Worm (Caenorhabditis elegans) whole organism, midembryonic: ENCODE data around the gene ZK1307.7.

ENCODE experiments used
- T22C8.4 ChIP-seq: fragments of 200-800 bp; sonication (Bioruptor generic); IDR thresholded peaks from 2 replicates; pipeline ENCODE4 v1.3.6; 2022; ENCODE audit warnings: missing genetic modification characterization, missing compliant biosample characterization
- cog-1 ChIP-seq: sonication (generic microtip); optimal IDR thresholded peaks from 2 replicates; lab custom pipeline; 2016; ENCODE audit warnings: missing genetic modification characterization, missing compliant biosample characterization
- flt-1 ChIP-seq: fragments of 200-800 bp; sonication (Bioruptor generic); IDR thresholded peaks from 2 replicates; pipeline ENCODE4 v1.3.6; 2022; ENCODE audit warnings: missing genetic modification characterization, missing compliant biosample characterization
- klf-2 ChIP-seq: fragments of 200-800 bp; sonication (Bioruptor generic); conservative IDR thresholded peaks from 2 replicates; pipeline ENCODE4 v1.3.6; 2022; ENCODE audit warnings: missing genetic modification reagents, missing genetic modification characterization, missing compliant biosample characterization
- med-1 ChIP-seq: sonication (generic microtip); optimal IDR thresholded peaks from 2 replicates; lab custom pipeline; 2017; ENCODE audit warnings: missing genetic modification characterization, mild to moderate bottlenecking, missing compliant biosample characterization, antibody characterized with exemption, missing genetic modification reagents; ENCODE audit not compliant: insufficient read depth
- ref-1 ChIP-seq: fragments of 200-800 bp; sonication (Bioruptor generic); conservative IDR thresholded peaks from 2 replicates; pipeline ENCODE4 v1.3.6; 2022; ENCODE audit warnings: missing genetic modification reagents, missing genetic modification characterization, missing compliant biosample characterization
- tab-1 ChIP-seq: fragments of 200-800 bp; sonication (Bioruptor generic); IDR thresholded peaks from 2 replicates; pipeline ENCODE4 v1.3.6; 2022; ENCODE audit warnings: missing genetic modification characterization, missing compliant biosample characterization
- ztf-23 ChIP-seq: fragments of 200-800 bp; sonication (Bioruptor generic); IDR thresholded peaks from 2 replicates; pipeline ENCODE4 v1.3.6; 2022; ENCODE audit warnings: missing genetic modification reagents, missing genetic modification characterization, missing compliant biosample characterization
- ztf-29 ChIP-seq: fragments of 200-800 bp; sonication (Bioruptor generic); IDR thresholded peaks from 2 replicates; pipeline ENCODE4 v1.3.6; 2022; ENCODE audit warnings: missing genetic modification reagents, missing genetic modification characterization, missing compliant biosample characterization

The ZK1307.7 gene

DNA sequence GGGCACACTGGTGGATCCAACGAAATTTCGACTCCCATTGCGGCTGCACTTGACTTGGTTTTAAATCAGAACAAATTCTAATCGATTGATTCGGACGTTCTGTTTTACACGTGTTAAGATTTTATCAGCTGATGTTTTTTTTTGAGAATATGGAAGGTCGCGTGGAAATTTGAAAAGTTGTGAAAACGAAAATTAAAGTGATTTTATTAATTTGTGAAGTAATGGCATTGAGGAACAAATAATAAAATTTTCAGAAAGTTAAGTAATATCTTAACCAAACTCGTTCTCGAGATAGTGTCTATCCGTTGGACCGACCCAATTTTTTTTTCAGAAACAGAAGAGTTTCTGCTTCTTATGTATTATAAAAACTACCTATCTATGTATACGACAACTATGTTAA lies 15.3 kb downstream of the ZK1307.7 start, which contains the start of gene ZK1307.4:
TSS of gene ZK1307.4 (minus strand) at position 101 of the 400 bp plus-strand sequence.
- TF ChIP-seq tab-1 (GFP tag; lab: Robert Waterston, UW) (no peak), cog-1 (tag; lab: Kevin White, UChicago) (no peak), ztf-29 (GFP tag; lab: Robert Waterston, UW) (no peak), ztf-23 (GFP tag; lab: Robert Waterston, UW) (no peak), ref-1 (no peak), T22C8.4 (no peak), flt-1 (no peak), klf-2 (GFP tag; lab: Robert Waterston, UW) (no peak), med-1 (GFP tag; lab: Kevin White, UChicago) (no peak)

DNA sequence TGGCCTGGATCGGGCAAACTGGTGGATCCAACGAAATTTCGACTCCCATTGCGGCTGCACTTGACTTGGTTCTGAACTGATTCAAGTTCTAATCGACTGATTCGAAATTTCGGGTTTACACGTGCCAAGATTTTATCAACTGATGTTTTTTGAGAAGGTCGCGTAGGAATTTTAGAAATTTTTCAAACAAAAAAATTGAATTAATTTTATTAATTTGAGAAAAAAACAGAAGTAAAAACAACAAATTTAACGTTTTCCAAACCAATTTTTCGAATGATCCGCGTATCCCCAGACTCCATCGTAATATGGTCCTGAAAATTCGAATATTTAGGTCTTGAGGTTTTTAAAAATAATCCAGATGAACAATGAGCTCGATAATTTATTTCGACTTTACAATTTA lies 16.5 kb downstream of the ZK1307.7 start, which contains the start of gene ZK1307.3:
TSS of gene ZK1307.3 (minus strand) at position 101 of the 400 bp plus-strand sequence.
- TF ChIP-seq med-1 (GFP tag; lab: Kevin White, UChicago) (no peak), ztf-29 (GFP tag; lab: Robert Waterston, UW) (no peak), T22C8.4 (no peak), cog-1 (tag; lab: Kevin White, UChicago) (no peak), ref-1 (no peak), tab-1 (GFP tag; lab: Robert Waterston, UW) (no peak), flt-1 (no peak), klf-2 (GFP tag; lab: Robert Waterston, UW) (no peak), ztf-23 (GFP tag; lab: Robert Waterston, UW) (no peak)

DNA sequence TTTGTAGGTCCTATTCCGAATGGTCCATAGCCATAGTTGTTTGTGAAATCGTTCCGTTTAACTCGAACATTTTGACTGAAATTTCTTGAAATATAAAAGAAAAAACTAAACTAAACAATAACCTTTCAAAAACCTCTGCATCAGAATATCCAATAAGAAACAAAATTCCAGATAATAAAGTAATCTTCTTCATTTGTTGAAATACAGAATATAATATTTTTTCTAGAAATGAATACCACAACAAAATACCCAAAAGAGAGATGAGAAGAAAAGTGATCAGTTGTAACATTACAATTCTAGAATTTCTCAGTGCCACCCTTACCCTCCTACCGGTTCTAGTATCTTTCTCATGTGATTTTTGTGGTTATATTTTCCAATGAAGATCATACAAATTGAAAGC lies 17.3 kb downstream of the ZK1307.7 start, which contains the start of gene ZK1307.2:
TSS of gene ZK1307.2 (minus strand) at position 274 of the 400 bp plus-strand sequence.
- TF ChIP-seq klf-2 (GFP tag; lab: Robert Waterston, UW) = no peak
- no peak for TF ChIP-seq ztf-23 (GFP tag; lab: Robert Waterston, UW)
- TF ChIP-seq flt-1 = no peak
- TF ChIP-seq ref-1 = no peak
- no peak for TF ChIP-seq cog-1 (tag; lab: Kevin White, UChicago)
- no peak for TF ChIP-seq ztf-29 (GFP tag; lab: Robert Waterston, UW)

- no peak for TF ChIP-seq med-1 (GFP tag; lab: Kevin White, UChicago)
- TF ChIP-seq ztf-23 (GFP tag; lab: Robert Waterston, UW) = no peak
- TF ChIP-seq cog-1 (tag; lab: Kevin White, UChicago) = no peak
- no peak for TF ChIP-seq tab-1 (GFP tag; lab: Robert Waterston, UW)
- TF ChIP-seq ztf-29 (GFP tag; lab: Robert Waterston, UW) = no peak
Observed at ce11 chrII:9655530-9656139, 19.2 kb downstream of the ZK1307.7 start, which contains the start of gene ZK1307.1. Gene ZK1307.1 (minus strand): TSS chrII:9655580.

- TF ChIP-seq tab-1 (GFP tag; lab: Robert Waterston, UW) (no peak), ref-1 (no peak), flt-1 (no peak), cog-1 (tag; lab: Kevin White, UChicago) (no peak), ztf-23 (GFP tag; lab: Robert Waterston, UW) (no peak)
Observed at ce11 chrII:9656210-9656755, 19.9 kb downstream of the ZK1307.7 start, which contains the start of gene gstk-1. Gene gstk-1 (plus strand): TSS chrII:9656705.

ce11 chrII:9658915-9659314 lies 22.5 kb downstream of the ZK1307.7 start, which contains the start of gene ZK1320.2:
Gene ZK1320.2 (minus strand): TSS chrII:9659002.
- TF ChIP-seq ref-1 (no peak), T22C8.4 (no peak), flt-1 (no peak), cog-1 (tag; lab: Kevin White, UChicago) (no peak), ztf-23 (GFP tag; lab: Robert Waterston, UW) (no peak), med-1 (GFP tag; lab: Kevin White, UChicago) (no peak), klf-2 (GFP tag; lab: Robert Waterston, UW) (no peak), tab-1 (GFP tag; lab: Robert Waterston, UW) (no peak), ztf-29 (GFP tag; lab: Robert Waterston, UW) (no peak)

ce11 chrII:9660379-9660778 lies 24.0 kb downstream of the ZK1307.7 start, which contains the start of gene ZK1320.3:
Gene ZK1320.3 (minus strand): TSS chrII:9660419.
- TF ChIP-seq tab-1 (GFP tag; lab: Robert Waterston, UW) = no peak
- no peak for TF ChIP-seq ztf-29 (GFP tag; lab: Robert Waterston, UW)

- TF ChIP-seq tab-1 (GFP tag; lab: Robert Waterston, UW) = no peak
- TF ChIP-seq ref-1 = no peak
- TF ChIP-seq med-1 (GFP tag; lab: Kevin White, UChicago) = no peak
- no peak for TF ChIP-seq flt-1
- TF ChIP-seq ztf-23 (GFP tag; lab: Robert Waterston, UW) = no peak
- TF ChIP-seq T22C8.4 = no peak
- no peak for TF ChIP-seq klf-2 (GFP tag; lab: Robert Waterston, UW)
- no peak for TF ChIP-seq ztf-29 (GFP tag; lab: Robert Waterston, UW)
Observed at ce11 chrII:9662160-9662559, 25.8 kb downstream of the ZK1307.7 start.

- TF ChIP-seq T22C8.4 (no peak), ref-1 (no peak), flt-1 (no peak), tab-1 (GFP tag; lab: Robert Waterston, UW) (no peak), med-1 (GFP tag; lab: Kevin White, UChicago) (no peak), klf-2 (GFP tag; lab: Robert Waterston, UW) (no peak), ztf-23 (GFP tag; lab: Robert Waterston, UW) (no peak), ztf-29 (GFP tag; lab: Robert Waterston, UW) (no peak), cog-1 (tag; lab: Kevin White, UChicago) (no peak)
Observed at ce11 chrII:9662797-9663196, 26.4 kb downstream of the ZK1307.7 start, which contains the start of gene cyp-13A10. Gene cyp-13A10 (minus strand): TSS chrII:9662884.
